Worm (Caenorhabditis elegans): ENCODE measurements around the gene F55F10.1.

Gene F55F10.1

ce11 chrIV:4395555-4395954 is 34.9 kb downstream of the F55F10.1 start:
- no peak for TF ChIP-seq cog-1 (tag; optimal IDR thresholded peaks at IDR 0.05)
- no peak for TF ChIP-seq ref-1 (GFP tag; conservative IDR thresholded peaks at IDR 0.05)
- TF ChIP-seq klf-2 (GFP tag; conservative IDR thresholded peaks at IDR 0.05): no peak
- TF ChIP-seq flt-1 (GFP tag; IDR thresholded peaks at IDR 0.05): no peak

ce11 chrIV:4396052-4396821 is 35.6 kb downstream of the F55F10.1 start:
- TF ChIP-seq ztf-29 (GFP tag; IDR thresholded peaks at IDR 0.05) (no peak), T22C8.4 (GFP tag; IDR thresholded peaks at IDR 0.05) (no peak), ref-1 (GFP tag; conservative IDR thresholded peaks at IDR 0.05) (no peak), klf-2 (GFP tag; conservative IDR thresholded peaks at IDR 0.05) (no peak), tab-1 (GFP tag; IDR thresholded peaks at IDR 0.05) (no peak), ztf-23 (GFP tag; IDR thresholded peaks at IDR 0.05) (no peak), flt-1 (GFP tag; IDR thresholded peaks at IDR 0.05) (no peak), cog-1 (tag; optimal IDR thresholded peaks at IDR 0.05) (no peak), med-1 (GFP tag; optimal IDR thresholded peaks at IDR 0.05; ENCODE audit: insufficient read depth) (no peak)

ce11 chrIV:4397111-4397510 is 36.5 kb downstream of the F55F10.1 start:
- no peak for TF ChIP-seq ztf-23 (GFP tag; IDR thresholded peaks at IDR 0.05)
- TF ChIP-seq flt-1 (GFP tag; IDR thresholded peaks at IDR 0.05): no peak

ce11 chrIV:4397586-4397985 is 36.9 kb downstream of the F55F10.1 start:
- TF ChIP-seq T22C8.4 (GFP tag; IDR thresholded peaks at IDR 0.05) (no peak), flt-1 (GFP tag; IDR thresholded peaks at IDR 0.05) (no peak), tab-1 (GFP tag; IDR thresholded peaks at IDR 0.05) (no peak), klf-2 (GFP tag; conservative IDR thresholded peaks at IDR 0.05) (no peak), cog-1 (tag; optimal IDR thresholded peaks at IDR 0.05) (no peak), ztf-23 (GFP tag; IDR thresholded peaks at IDR 0.05) (no peak), med-1 (GFP tag; optimal IDR thresholded peaks at IDR 0.05; ENCODE audit: insufficient read depth) (no peak), ref-1 (GFP tag; conservative IDR thresholded peaks at IDR 0.05) (no peak), ztf-29 (GFP tag; IDR thresholded peaks at IDR 0.05) (no peak)

- TF ChIP-seq ref-1 (GFP tag; conservative IDR thresholded peaks at IDR 0.05) (no peak), ztf-23 (GFP tag; IDR thresholded peaks at IDR 0.05) (peak; percentile 38; the same call in 1 of the 2 replicates)
Observed at ce11 chrIV:4398420-4398819, 37.8 kb downstream of the F55F10.1 start.

- no peak for TF ChIP-seq cog-1 (tag; optimal IDR thresholded peaks at IDR 0.05)
- TF ChIP-seq flt-1 (GFP tag; IDR thresholded peaks at IDR 0.05): no peak
- TF ChIP-seq tab-1 (GFP tag; IDR thresholded peaks at IDR 0.05): no peak
- no peak for TF ChIP-seq ztf-29 (GFP tag; IDR thresholded peaks at IDR 0.05)
- no peak for TF ChIP-seq ref-1 (GFP tag; conservative IDR thresholded peaks at IDR 0.05)
- TF ChIP-seq ztf-23 (GFP tag; IDR thresholded peaks at IDR 0.05): no peak
- TF ChIP-seq klf-2 (GFP tag; conservative IDR thresholded peaks at IDR 0.05): no peak
- no peak for TF ChIP-seq T22C8.4 (GFP tag; IDR thresholded peaks at IDR 0.05)
- TF ChIP-seq med-1 (GFP tag; optimal IDR thresholded peaks at IDR 0.05; ENCODE audit: insufficient read depth): no peak
Observed at ce11 chrIV:4398890-4399289, 38.3 kb downstream of the F55F10.1 start.

ce11 chrIV:4399418-4400136 is 38.9 kb downstream of the F55F10.1 start:
- TF ChIP-seq ztf-23 (GFP tag; IDR thresholded peaks at IDR 0.05) (0 out of 2 replicates have a peak, but pooled peaks have one; percentile 21), med-1 (GFP tag; optimal IDR thresholded peaks at IDR 0.05; ENCODE audit: insufficient read depth) (no peak), cog-1 (tag; optimal IDR thresholded peaks at IDR 0.05) (no peak), klf-2 (GFP tag; conservative IDR thresholded peaks at IDR 0.05) (no peak), tab-1 (GFP tag; IDR thresholded peaks at IDR 0.05) (0 out of 2 replicates have a peak, but pooled peaks have one; percentile 58), flt-1 (GFP tag; IDR thresholded peaks at IDR 0.05) (0 out of 2 replicates have a peak, but pooled peaks have one; percentile 13), ztf-29 (GFP tag; IDR thresholded peaks at IDR 0.05) (no peak), ref-1 (GFP tag; conservative IDR thresholded peaks at IDR 0.05) (no peak), T22C8.4 (GFP tag; IDR thresholded peaks at IDR 0.05) (no peak)

ce11 chrIV:4400350-4401326 is 40.0 kb downstream of the F55F10.1 start, which contains the start of gene Y24D9A.6:
Gene Y24D9A.6 (minus strand): TSS chrIV:4400400.
- no peak for TF ChIP-seq ztf-29 (GFP tag; IDR thresholded peaks at IDR 0.05)
- peak; percentile 51; the same call in 1 of the 2 replicates for TF ChIP-seq T22C8.4 (GFP tag; IDR thresholded peaks at IDR 0.05)
- TF ChIP-seq med-1 (GFP tag; optimal IDR thresholded peaks at IDR 0.05; ENCODE audit: insufficient read depth): no peak

ce11 chrIV:4402413-4402812 is 41.8 kb downstream of the F55F10.1 start:
- no peak for TF ChIP-seq flt-1 (GFP tag; IDR thresholded peaks at IDR 0.05)
- TF ChIP-seq ref-1 (GFP tag; conservative IDR thresholded peaks at IDR 0.05): no peak
- no peak for TF ChIP-seq klf-2 (GFP tag; conservative IDR thresholded peaks at IDR 0.05)
- TF ChIP-seq cog-1 (tag; optimal IDR thresholded peaks at IDR 0.05): no peak
- TF ChIP-seq tab-1 (GFP tag; IDR thresholded peaks at IDR 0.05): no peak
- no peak for TF ChIP-seq ztf-29 (GFP tag; IDR thresholded peaks at IDR 0.05)
- TF ChIP-seq ztf-23 (GFP tag; IDR thresholded peaks at IDR 0.05): no peak
- TF ChIP-seq T22C8.4 (GFP tag; IDR thresholded peaks at IDR 0.05): no peak
- TF ChIP-seq med-1 (GFP tag; optimal IDR thresholded peaks at IDR 0.05; ENCODE audit: insufficient read depth): no peak
